Fruit fly (Drosophila melanogaster): ENCODE results near the gene CG43061.

The CG43061 gene

DNA sequence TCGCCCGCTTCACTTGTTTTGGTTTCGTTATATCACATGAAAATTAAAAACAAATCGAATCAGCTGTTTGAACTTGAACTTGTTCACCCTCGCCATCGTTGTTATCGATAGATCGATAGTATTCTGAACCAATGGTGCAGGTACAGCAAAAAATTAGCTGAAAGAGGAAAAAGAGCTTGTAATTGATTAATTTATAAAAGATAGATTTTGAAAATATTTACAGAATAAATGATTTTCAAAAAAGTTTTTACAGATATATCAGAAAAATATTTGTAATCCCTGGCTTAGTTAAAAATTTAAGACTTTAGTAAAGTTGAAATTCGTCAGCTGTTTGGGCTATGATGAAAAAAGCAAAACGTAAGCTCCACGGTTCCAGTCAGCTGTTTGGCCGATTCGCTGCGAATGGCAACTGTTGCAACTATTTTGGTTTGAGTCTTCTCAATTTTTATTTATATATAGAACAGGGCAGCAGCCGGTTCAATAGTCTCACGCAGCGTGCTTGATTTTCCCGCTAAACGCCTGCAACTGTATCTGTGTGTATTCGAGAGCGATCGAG is 16.5 kb upstream of the CG43061 start, which contains the start of the genes CG11035 and unc-45 (continued):
- TF ChIP-seq Met (GFP tag; optimal IDR thresholded peaks at IDR 0.05), result peak; percentile 11
- TF ChIP-seq fd59A (GFP tag; optimal IDR thresholded peaks at IDR 0.05), result no peak
- TF ChIP-seq dsx (GFP tag; optimal IDR thresholded peaks at IDR 0.05; ENCODE audit: poor library complexity, severe bottlenecking), result peak; percentile 68
- no peak for TF ChIP-seq CG6792 (GFP tag; optimal IDR thresholded peaks at IDR 0.05)
- peak; percentile 26 for TF ChIP-seq achi (GFP tag; optimal IDR thresholded peaks at IDR 0.05)
- peak; percentile 45 for TF ChIP-seq Hr4 (GFP tag; optimal IDR thresholded peaks at IDR 0.05)
- peak; percentile 20 for TF ChIP-seq Sox14 (GFP tag; optimal IDR thresholded peaks at IDR 0.05)
- TF ChIP-seq Ets96B (tag; optimal IDR thresholded peaks at IDR 0.05), result peak; percentile 37
- no peak for TF ChIP-seq fkh (GFP tag; optimal IDR thresholded peaks at IDR 0.05)
- TF ChIP-seq Lpt (GFP tag; optimal IDR thresholded peaks at IDR 0.05), result no peak

DNA sequence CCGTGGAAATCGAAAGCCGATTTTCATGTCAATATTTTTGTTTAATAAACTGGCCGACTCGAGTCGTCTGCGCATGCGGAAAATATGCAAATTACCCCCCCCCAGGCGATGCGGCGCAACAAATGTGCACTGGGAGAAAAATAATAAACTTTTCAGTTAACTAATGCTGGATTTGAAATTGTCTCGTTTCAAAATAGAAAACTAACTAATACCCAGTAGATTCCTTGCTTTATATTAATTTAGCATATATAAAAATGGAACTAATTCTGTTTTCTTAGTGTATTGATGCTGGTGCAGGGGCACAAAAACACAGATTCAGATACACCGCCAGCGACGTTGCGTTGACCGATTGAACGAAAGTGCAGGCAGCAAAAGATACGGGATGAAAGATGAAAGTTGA is 11.6 kb upstream of the CG43061 start:
- TF ChIP-seq dac (GFP tag; optimal IDR thresholded peaks at IDR 0.05) (peak; percentile 69), esn (GFP tag; optimal IDR thresholded peaks at IDR 0.05) (peak; percentile 62), Hr39 (GFP tag; optimal IDR thresholded peaks at IDR 0.05) (peak; percentile 31), svp (GFP tag) (peak; percentile 89), cyc (GFP tag; optimal IDR thresholded peaks at IDR 0.05) (peak; percentile 55), Sox15 (GFP tag; optimal IDR thresholded peaks at IDR 0.05) (no peak), spab (GFP tag; optimal IDR thresholded peaks at IDR 0.05) (peak; percentile 21), CG6276 (GFP tag; optimal IDR thresholded peaks at IDR 0.05) (peak; percentile 78), fkh (GFP tag; optimal IDR thresholded peaks at IDR 0.05) (no peak), salr (GFP tag; optimal IDR thresholded peaks at IDR 0.05) (peak in 1 of 2 experiments; percentile 46), CG3919 (GFP tag; optimal IDR thresholded peaks at IDR 0.05) (peak; percentile 83), Eip78C (GFP tag) (peak; percentile 90), CG1621 (tag; optimal IDR thresholded peaks at IDR 0.05) (no peak), CG4318 (GFP tag; optimal IDR thresholded peaks at IDR 0.05) (peak; percentile 71), lz (GFP tag; optimal IDR thresholded peaks at IDR 0.05) (peak; percentile 48), achi (GFP tag; optimal IDR thresholded peaks at IDR 0.05) (peak; percentile 55), Met (GFP tag; optimal IDR thresholded peaks at IDR 0.05) (peak; percentile 49), Sox102F (GFP tag; optimal IDR thresholded peaks at IDR 0.05) (peak; percentile 51), Eip75B (GFP tag; optimal IDR thresholded peaks at IDR 0.05) (peak; percentile 58), eg (GFP tag; IDR thresholded peaks at IDR 0.05) (peak; percentile 92), pdm3 (GFP tag; optimal IDR thresholded peaks at IDR 0.05) (peak; percentile 56), Hr4 (GFP tag; optimal IDR thresholded peaks at IDR 0.05) (peak; percentile 86), ss (GFP tag; optimal IDR thresholded peaks at IDR 0.05) (no peak), CG16779 (tag; optimal IDR thresholded peaks at IDR 0.05) (no peak), Sox14 (GFP tag; optimal IDR thresholded peaks at IDR 0.05) (peak; percentile 38), Hr38 (GFP tag; optimal IDR thresholded peaks at IDR 0.05) (no peak), CG6792 (GFP tag; optimal IDR thresholded peaks at IDR 0.05) (peak; percentile 61), CG6854 (GFP tag; optimal IDR thresholded peaks at IDR 0.05) (no peak), CG7368 (GFP tag; optimal IDR thresholded peaks at IDR 0.05) (peak; percentile 63), fd59A (GFP tag; optimal IDR thresholded peaks at IDR 0.05) (no peak), CG34406 (GFP tag; optimal IDR thresholded peaks at IDR 0.05) (peak; percentile 50), CG9139 (GFP tag; optimal IDR thresholded peaks at IDR 0.05) (no peak), CG6163 (GFP tag; IDR thresholded peaks at IDR 0.05) (peak; percentile 90), CG11902 (GFP tag; optimal IDR thresholded peaks at IDR 0.05) (peak; percentile 47), CG31627 (GFP tag; optimal IDR thresholded peaks at IDR 0.05) (peak; percentile 48), CG32006 (GFP tag; optimal IDR thresholded peaks at IDR 0.05) (peak; percentile 84), Eip93F (GFP tag; optimal IDR thresholded peaks at IDR 0.05) (no peak), CG11762 (GFP tag; optimal IDR thresholded peaks at IDR 0.05; ENCODE audit: insufficient read depth) (peak; percentile 55), CG8632 (GFP tag; optimal IDR thresholded peaks at IDR 0.05) (peak; percentile 50), acj6 (GFP tag; optimal IDR thresholded peaks at IDR 0.05) (peak; percentile 54), CG3032 (tag; optimal IDR thresholded peaks at IDR 0.05) (peak; percentile 46), CG10631 (GFP tag; optimal IDR thresholded peaks at IDR 0.05) (peak; percentile 54), OdsH (GFP tag; optimal IDR thresholded peaks at IDR 0.05) (peak; percentile 71), CG8319 (GFP tag; optimal IDR thresholded peaks at IDR 0.05) (peak; percentile 54), dsx (GFP tag; optimal IDR thresholded peaks at IDR 0.05; ENCODE audit: poor library complexity, severe bottlenecking) (peak; percentile 19), Lpt (GFP tag; optimal IDR thresholded peaks at IDR 0.05) (peak; percentile 39), topi (GFP tag; optimal IDR thresholded peaks at IDR 0.05) (peak; percentile 58)
